Fruit fly (Drosophila melanogaster): Measurements from ENCODE around the gene CG31198.

dm6 chr3R:21739750-21740319 is 14.3 kb upstream of the CG31198 start, which contains the start of gene CG5849:
- TF ChIP-seq HLH106 (tag; optimal IDR thresholded peaks at IDR 0.05), result no peak
- no peak for TF ChIP-seq lola (GFP tag; optimal IDR thresholded peaks at IDR 0.05)
- TF ChIP-seq CG9705 (GFP tag; optimal IDR thresholded peaks at IDR 0.05), result no peak
- TF ChIP-seq Dfd (GFP tag; optimal IDR thresholded peaks at IDR 0.05), result no peak
- TF ChIP-seq h (GFP tag; optimal IDR thresholded peaks at IDR 0.05), result no peak
- no peak for TF ChIP-seq foxo (GFP tag; optimal IDR thresholded peaks at IDR 0.05)
- no peak for TF ChIP-seq OdsH (GFP tag; optimal IDR thresholded peaks at IDR 0.05)
- TF ChIP-seq Hr83 (GFP tag; optimal IDR thresholded peaks at IDR 0.05; ENCODE audit: poor library complexity, severe bottlenecking), result no peak

Measured in whole organism, wandering third instar larva.